Worm (Caenorhabditis elegans) whole organism, L4/young adult: ENCODE results near the gene F42F12.14.

ENCODE experiments used
- W03F9.2 ChIP-seq: fragments of 150-350 bp; optimal IDR thresholded peaks from 2 replicates; lab custom pipeline; 2014; ENCODE audit warnings: missing biosample characterization, missing genetic modification characterization
- dao-5 ChIP-seq: sonication (generic microtip); optimal IDR thresholded peaks from 2 replicates; lab custom pipeline; 2016; ENCODE audit warnings: missing genotype, missing genetic modification characterization, moderate library complexity, missing compliant biosample characterization
- him-1 ChIP-seq: sonication (generic microtip); optimal IDR thresholded peaks from 2 replicates; lab custom pipeline; 2016; ENCODE audit warnings: missing genotype, missing genetic modification reagents, missing genetic modification characterization, missing compliant biosample characterization

F42F12.14 gene

DNA sequence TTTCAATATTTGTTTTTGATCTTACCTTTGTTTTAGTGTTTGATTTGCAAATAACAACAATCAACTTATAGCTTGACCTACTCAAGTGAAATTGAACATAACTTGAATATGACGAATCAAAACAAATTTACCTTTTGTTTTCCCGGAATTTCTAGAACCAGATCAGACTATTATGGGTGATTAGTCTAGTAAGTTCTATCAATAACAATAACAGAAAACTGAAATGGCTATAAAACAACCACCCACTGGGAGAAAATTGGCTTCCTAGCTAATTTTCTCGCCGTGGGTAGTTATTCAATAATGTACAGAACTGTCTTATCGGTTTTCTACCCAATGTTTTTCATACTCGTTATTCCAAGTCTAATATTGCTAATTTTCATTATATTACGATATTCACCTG, 19.8 kb upstream of the F42F12.14 start, which contains the start of gene srd-45:
Gene srd-45, plus strand, starts transcription at position 301 of the 400 bp plus-strand sequence.
- TF ChIP-seq dao-5 (tag; lab: Kevin White, UChicago) (no peak), W03F9.2 (tag; lab: Kevin White, UChicago) (no peak), him-1 (tag; lab: Kevin White, UChicago) (no peak)

DNA sequence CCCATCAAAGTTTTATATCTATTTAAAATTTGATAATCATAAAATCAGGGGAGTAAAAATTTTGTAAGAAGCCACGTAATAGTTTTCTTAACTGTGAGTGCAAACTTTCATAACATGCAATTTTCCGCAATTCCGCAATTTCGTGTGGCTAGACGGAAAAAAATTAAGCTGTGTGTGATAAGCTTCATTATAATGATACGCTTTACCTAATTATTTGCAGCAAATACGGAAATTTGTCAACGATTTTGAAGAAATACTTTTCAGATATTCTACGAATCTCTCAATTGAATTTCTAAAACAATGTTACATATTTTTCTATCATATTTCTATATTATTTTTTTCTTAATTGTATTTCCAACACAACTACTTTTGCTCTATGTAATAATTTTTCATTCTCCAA, 16.6 kb upstream of the F42F12.14 start, which contains the start of gene srd-46:
Gene srd-46, plus strand, starts transcription at position 301 of the 400 bp plus-strand sequence.
- TF ChIP-seq him-1 (tag; lab: Kevin White, UChicago) (no peak), dao-5 (tag; lab: Kevin White, UChicago) (no peak), W03F9.2 (tag; lab: Kevin White, UChicago) (no peak)

DNA sequence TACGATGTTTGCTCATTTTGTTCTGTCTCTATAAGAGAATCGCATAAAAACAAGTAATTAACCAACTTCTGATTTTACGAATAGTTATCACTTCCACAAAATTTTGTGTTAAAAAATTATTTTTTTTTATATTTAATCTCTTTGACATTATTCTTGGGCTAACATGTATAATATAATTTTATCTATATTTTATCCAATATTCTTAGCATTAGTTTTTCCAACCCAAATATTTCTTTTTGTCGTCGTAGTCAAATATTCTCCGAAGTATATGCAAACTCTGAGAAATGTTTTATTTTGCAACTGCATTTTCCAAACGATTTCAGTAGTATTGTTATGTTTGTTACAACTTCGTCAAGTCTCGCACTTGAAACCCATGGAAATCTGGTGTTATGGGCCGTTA, 14.9 kb upstream of the F42F12.14 start, which contains the start of gene srd-47:
Gene srd-47, plus strand, starts transcription at position 164 of the 400 bp plus-strand sequence.
- TF ChIP-seq him-1 (tag; lab: Kevin White, UChicago) (no peak), dao-5 (tag; lab: Kevin White, UChicago) (no peak), W03F9.2 (tag; lab: Kevin White, UChicago) (no peak)

DNA sequence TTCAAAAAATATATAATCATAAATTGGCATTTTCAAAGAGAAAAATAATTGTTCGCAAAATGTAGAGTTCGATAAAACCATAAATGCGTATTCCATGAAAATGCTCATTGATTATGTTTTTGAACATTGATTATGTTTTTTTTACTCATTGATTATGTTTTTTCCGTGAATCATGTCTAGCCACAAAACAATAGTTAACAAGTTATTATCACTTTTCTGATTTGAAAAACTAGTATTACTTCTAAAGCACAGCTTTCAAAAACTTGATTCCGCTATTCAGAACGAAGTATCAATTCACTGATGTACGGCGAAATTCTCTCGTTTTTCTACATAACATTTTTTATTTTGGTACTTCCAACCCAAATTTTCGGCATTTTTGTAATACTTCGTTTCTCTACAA, 12.6 kb upstream of the F42F12.14 start, which contains the start of gene srd-48:
Gene srd-48, plus strand, starts transcription at position 301 of the 400 bp plus-strand sequence.
- no peak for TF ChIP-seq W03F9.2 (tag; lab: Kevin White, UChicago)
- no peak for TF ChIP-seq dao-5 (tag; lab: Kevin White, UChicago)
- no peak for TF ChIP-seq him-1 (tag; lab: Kevin White, UChicago)

DNA sequence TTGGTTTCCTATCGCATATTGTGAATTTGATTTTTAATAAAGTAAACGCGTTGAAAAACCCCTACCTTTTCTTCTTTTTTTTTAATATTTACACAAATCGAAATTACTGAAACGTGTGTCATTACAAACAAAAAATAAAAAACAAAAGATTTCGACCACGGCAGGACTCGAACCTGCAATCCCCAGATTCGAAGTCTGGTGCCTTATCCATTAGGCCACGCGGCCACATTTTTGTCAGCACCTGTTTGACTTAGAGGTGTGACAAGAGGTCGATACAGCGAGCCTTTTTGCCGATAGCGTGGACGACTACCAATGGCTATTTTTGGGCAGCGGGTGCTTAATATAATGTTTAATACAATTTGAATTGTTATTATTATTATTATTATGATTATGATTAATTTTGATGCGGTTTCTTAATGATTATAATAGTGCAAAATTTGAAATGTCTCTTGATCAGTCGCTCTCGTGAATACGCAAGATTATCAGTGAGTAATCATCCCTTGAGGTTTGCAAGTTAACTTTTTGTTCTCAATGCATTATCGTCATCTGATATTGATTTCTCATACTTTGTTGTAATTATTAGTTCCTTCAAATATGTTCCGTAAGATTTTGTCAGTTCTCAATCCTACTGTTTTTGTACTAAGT, 10.5 kb upstream of the F42F12.14 start, which contains the start of gene srd-44:
Gene srd-44, plus strand, starts transcription at position 595 of the 645 bp plus-strand sequence.
- TF ChIP-seq dao-5 (tag; lab: Kevin White, UChicago) (no peak), him-1 (tag; lab: Kevin White, UChicago) (no peak), W03F9.2 (tag; lab: Kevin White, UChicago) (no peak)

DNA sequence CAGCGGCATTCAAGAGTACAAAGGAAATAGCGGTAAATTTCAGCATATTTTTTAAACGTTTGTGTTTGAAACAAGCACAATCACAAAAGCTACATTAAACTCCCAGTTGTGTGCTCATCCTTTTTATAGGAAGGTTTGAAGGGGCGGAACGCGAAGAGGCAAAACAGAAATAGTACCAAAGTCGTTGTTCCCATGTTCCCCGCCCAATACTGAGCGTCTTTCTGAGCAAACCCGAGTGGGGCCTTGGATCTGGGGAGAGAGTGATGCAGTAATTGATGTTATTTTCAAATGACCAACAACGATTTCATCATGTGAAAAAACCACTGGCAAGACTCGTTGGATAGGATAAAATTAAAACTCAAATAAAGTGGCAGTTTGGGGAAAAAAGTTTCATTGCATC, 7.1 kb upstream of the F42F12.14 start, which contains the start of gene zig-2:
Gene zig-2, minus strand, starts transcription at position 101 of the 400 bp plus-strand sequence.
- TF ChIP-seq him-1 (tag; lab: Kevin White, UChicago) (no peak), dao-5 (tag; lab: Kevin White, UChicago) (no peak), W03F9.2 (tag; lab: Kevin White, UChicago) (no peak)

DNA sequence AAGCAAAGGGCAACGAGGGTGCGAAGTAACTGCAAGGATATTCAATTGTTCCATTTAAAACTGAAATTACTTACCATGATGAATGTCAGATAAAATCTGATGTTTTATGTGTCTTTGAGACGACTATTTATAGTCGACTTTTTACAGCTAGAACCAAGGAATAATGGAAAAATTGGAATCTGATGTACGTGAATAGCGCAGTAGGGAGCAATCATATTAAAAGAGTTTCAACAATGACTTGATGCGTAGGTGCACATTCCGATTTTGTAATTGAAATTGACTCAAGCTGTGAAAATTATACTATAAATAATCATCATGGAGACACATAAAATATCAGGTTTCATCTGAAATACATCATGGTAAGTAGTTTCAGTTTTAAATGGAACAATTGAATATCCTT, 5.2 kb upstream of the F42F12.14 start, which contains the start of the genes nspc-9 and nspc-10:
Gene nspc-9, minus strand, starts transcription at position 101 of the 400 bp plus-strand sequence.
Gene nspc-10, plus strand, starts transcription at position 331 of the 400 bp plus-strand sequence.
- TF ChIP-seq W03F9.2 (tag; lab: Kevin White, UChicago) (no peak), dao-5 (tag; lab: Kevin White, UChicago) (no peak), him-1 (tag; lab: Kevin White, UChicago) (no peak)

DNA sequence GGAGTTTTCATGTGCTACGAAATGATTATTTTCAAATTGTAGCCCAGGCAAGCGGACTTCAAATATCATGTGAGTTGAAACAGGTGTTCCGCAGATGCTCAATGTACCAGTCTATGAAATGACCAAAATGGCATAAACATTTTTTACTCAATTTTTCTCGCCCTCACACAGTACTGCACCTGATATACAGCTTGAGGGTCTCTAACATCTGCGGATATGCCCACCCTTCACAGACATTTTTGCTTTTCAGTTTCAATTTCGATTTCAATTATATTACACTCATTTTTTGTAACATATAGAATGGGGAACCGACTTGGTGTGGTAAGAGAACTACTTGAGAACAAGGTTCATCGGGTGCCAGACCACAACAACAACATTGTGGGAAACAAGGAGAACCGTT, 1.7 kb upstream of the F42F12.14 start, which contains the start of gene F42F12.11:
Gene F42F12.11, plus strand, starts transcription at position 301 of the 400 bp plus-strand sequence.
- TF ChIP-seq W03F9.2 (tag; lab: Kevin White, UChicago) (no peak), dao-5 (tag; lab: Kevin White, UChicago) (no peak), him-1 (tag; lab: Kevin White, UChicago) (no peak)

DNA sequence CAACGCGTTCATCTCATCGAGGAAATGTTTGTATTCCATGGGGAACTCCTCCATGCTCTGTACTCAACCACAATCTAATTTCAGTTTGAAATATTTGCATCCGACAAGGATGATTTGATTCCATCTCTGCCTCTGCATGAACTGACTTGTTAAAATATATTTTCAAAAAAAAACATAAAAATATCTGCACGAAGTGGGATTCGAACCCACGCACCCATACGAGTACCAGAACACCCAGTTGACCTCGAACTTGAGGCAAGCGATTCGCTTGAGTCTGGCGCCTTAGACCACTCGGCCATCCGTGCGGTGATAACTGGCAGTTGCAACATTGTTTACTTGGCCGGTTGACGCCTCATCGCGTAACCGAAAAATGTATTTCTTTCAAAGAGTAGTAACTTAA, 607 bp upstream of the F42F12.14 start:
- TF ChIP-seq W03F9.2 (tag; lab: Kevin White, UChicago): peak; percentile 28
- peak; percentile 51 for TF ChIP-seq dao-5 (tag; lab: Kevin White, UChicago)
- no peak for TF ChIP-seq him-1 (tag; lab: Kevin White, UChicago)

DNA sequence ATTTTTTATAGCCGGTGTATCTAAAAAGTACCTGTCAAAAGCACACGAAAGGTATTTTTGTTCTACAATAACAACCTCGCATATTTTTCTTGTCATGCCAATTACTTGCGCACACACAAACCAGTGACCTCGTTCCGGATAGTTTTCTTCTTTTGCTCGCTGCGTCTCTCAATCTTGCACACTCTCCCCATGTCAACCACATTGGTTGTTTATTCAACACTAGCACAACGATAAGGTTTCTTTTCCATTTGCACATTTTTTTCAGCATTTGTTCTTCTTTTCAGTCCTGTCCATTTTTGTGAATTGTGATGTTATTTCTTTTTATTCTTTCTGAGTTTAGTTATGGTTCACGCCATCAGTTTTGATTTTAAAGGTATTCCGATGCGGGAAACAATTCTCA, 1.8 kb downstream of the F42F12.14 start, which contains the start of gene F42F12.3:
Gene F42F12.3, plus strand, starts transcription at position 372 of the 400 bp plus-strand sequence.
- TF ChIP-seq W03F9.2 (tag; lab: Kevin White, UChicago): no peak
- TF ChIP-seq him-1 (tag; lab: Kevin White, UChicago): no peak
- no peak for TF ChIP-seq dao-5 (tag; lab: Kevin White, UChicago)

DNA sequence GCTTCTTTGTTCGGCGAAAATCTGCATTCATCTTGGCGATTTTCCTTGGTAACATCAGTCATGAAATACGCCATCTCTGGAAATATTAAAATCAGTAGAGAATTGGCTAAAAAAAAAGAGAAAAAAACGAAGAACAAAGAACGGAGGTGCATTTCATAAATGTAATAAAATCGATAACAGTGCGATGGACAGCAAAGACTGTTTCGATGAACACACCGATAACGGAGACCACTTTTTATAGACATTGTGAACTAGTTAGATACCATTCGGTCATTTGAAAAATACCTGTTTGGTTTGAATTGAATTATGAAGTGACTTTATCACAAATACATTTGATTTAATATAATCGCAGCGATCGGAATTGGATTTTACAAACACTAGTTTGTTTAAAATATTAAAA, 4.4 kb downstream of the F42F12.14 start, which contains the start of gene F42F12.4:
Gene F42F12.4, minus strand, starts transcription at position 76 of the 400 bp plus-strand sequence.
- TF ChIP-seq him-1 (tag; lab: Kevin White, UChicago) (no peak), dao-5 (tag; lab: Kevin White, UChicago) (no peak), W03F9.2 (tag; lab: Kevin White, UChicago) (no peak)

DNA sequence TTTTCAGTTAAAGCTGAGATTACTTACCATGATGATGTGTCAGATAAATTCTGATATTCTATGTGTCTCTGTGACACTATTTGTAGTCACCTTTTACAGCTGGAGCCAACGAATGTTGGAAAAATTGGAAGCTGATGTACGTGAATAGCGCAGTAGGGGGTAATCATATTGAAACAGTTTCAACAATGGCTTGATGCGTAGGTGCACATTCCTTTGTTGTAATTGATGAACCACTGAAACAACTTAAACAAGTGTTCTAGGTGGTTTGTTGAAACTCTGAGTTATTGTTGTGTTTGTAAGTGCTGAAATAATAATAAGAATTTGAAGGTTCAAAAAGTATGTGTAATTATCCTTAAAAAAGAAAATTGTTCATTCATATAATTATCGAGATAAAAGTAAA, 8.2 kb downstream of the F42F12.14 start, which contains the start of gene nspc-12:
Gene nspc-12, minus strand, starts transcription at position 101 of the 400 bp plus-strand sequence.
- no peak for TF ChIP-seq him-1 (tag; lab: Kevin White, UChicago)
- TF ChIP-seq dao-5 (tag; lab: Kevin White, UChicago): no peak
- no peak for TF ChIP-seq W03F9.2 (tag; lab: Kevin White, UChicago)

DNA sequence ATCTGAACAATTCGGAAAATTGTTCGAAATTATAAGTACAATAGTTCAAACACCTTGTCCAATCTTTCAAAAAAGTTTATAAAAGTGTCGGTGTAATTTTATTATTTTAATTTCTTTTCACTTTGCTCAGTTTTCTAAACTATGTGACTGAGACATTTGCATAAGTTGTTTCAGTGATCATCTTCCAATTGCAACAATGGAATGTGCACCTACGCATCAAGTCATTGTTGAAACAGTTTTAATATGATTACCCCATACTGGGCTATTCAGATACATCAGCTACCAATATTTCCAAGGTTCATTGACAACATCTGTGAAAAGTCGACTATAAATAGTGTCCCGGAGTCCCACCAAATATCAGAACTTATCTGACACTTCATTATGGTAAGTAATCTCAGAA, 8.7 kb downstream of the F42F12.14 start, which contains the start of gene nspc-13:
Gene nspc-13, plus strand, starts transcription at position 301 of the 400 bp plus-strand sequence.
- TF ChIP-seq him-1 (tag; lab: Kevin White, UChicago) (no peak), W03F9.2 (tag; lab: Kevin White, UChicago) (no peak), dao-5 (tag; lab: Kevin White, UChicago) (no peak)
